Worm (Caenorhabditis elegans): Measurements from ENCODE around the gene vps-36.

DNA sequence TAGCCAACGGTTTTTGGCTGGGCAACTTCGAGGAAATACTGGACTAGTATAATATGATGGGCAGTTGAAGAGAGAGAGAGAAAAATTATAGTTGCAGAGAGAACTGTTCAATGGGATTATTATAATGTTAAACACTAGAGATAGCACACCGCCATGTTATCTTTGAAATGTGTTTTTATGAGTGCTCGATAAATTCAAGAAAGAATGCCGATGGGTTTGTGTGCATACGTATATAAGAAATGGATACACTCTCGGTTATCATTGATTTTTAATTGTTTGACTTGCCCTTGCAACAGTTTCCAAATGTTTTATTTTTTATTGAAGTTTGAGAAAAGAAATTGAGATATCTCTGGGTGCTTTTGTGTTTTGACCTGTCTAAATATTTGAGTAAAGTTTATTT is 23.8 kb downstream of the vps-36 start, which contains the start of gene F17C11.12:
- TF ChIP-seq ama-1 (optimal IDR thresholded peaks at IDR 0.05): no peak
- no peak for TF ChIP-seq nhr-76 (tag; optimal IDR thresholded peaks at IDR 0.05)
- TF ChIP-seq R02D3.7 (tag; optimal IDR thresholded peaks at IDR 0.05): no peak
- no peak for TF ChIP-seq nhr-12 (tag; optimal IDR thresholded peaks at IDR 0.05)
- no peak for TF ChIP-seq pha-4 (tag; optimal IDR thresholded peaks at IDR 0.05)
- TF ChIP-seq unc-62 (GFP tag; optimal IDR thresholded peaks at IDR 0.05): no peak
- no peak for TF ChIP-seq skn-1 (tag; optimal IDR thresholded peaks at IDR 0.05)
- TF ChIP-seq unc-39 (tag; optimal IDR thresholded peaks at IDR 0.05): no peak
- no peak for TF ChIP-seq nhr-77 (tag; optimal IDR thresholded peaks at IDR 0.05)
- TF ChIP-seq snpc-4 (tag; optimal IDR thresholded peaks at IDR 0.05): no peak
- no peak for TF ChIP-seq jun-1 (tag; optimal IDR thresholded peaks at IDR 0.05)
- no peak for TF ChIP-seq nhr-28 (tag; optimal IDR thresholded peaks at IDR 0.05)

Measured in whole organism, L3 larva.